Worm (Caenorhabditis elegans): ENCODE measurements around the gene K05F1.10.

DNA sequence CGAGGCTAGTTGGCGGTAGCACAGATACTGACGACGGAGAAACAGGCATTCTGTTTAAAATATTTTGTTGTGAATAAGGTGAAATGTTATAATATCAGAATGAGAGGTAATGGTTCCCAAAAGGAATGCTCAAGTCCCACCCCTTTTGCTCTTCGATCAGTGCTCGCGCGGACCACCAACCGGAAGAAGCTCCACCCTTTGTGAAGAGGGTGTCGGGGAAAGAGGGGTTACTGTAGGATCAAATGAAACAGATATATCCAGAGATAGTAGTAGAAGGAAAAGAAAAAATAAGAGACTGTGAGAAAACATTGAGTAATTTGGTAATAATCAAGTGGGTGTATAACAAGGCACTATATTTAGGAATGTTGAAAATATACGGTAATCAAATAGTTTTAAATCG, 31.2 kb downstream of the K05F1.10 start, which contains the start of the genes dmd-5 and F10C1.1:
- no peak for TF ChIP-seq ztf-23 (GFP tag; IDR thresholded peaks at IDR 0.05)
- TF ChIP-seq T22C8.4 (GFP tag; IDR thresholded peaks at IDR 0.05): no peak
- TF ChIP-seq med-1 (GFP tag; optimal IDR thresholded peaks at IDR 0.05; ENCODE audit: insufficient read depth): no peak
- TF ChIP-seq ztf-29 (GFP tag; IDR thresholded peaks at IDR 0.05): no peak
- TF ChIP-seq flt-1 (GFP tag; IDR thresholded peaks at IDR 0.05): no peak
- no peak for TF ChIP-seq klf-2 (GFP tag; conservative IDR thresholded peaks at IDR 0.05)
- TF ChIP-seq tab-1 (GFP tag; IDR thresholded peaks at IDR 0.05): no peak
- no peak for TF ChIP-seq cog-1 (tag; optimal IDR thresholded peaks at IDR 0.05)
- no peak for TF ChIP-seq ref-1 (GFP tag; conservative IDR thresholded peaks at IDR 0.05)

Measured in whole organism, midembryonic.